Worm (Caenorhabditis elegans): ENCODE measurements around the gene dib-1.

dib-1 gene

ce11 chrIV:2843882-2844281 is 46.8 kb upstream of the dib-1 start, which contains the start of gene Y54G2A.15:
Y54G2A.15 (minus strand) TSS chrIV:2843982.
- TF ChIP-seq snpc-1.2 (GFP tag; IDR thresholded peaks at IDR 0.05) (no peak), lin-13 (GFP tag; optimal IDR thresholded peaks at IDR 0.05) (no peak)

- no peak for TF ChIP-seq lin-29 (GFP tag; IDR thresholded peaks at IDR 0.05)
- TF ChIP-seq gei-8 (GFP tag; optimal IDR thresholded peaks at IDR 0.05), result no peak
- TF ChIP-seq attf-4 (tag; optimal IDR thresholded peaks at IDR 0.05), result no peak
- peak in 1 of 2 experiments; percentile 76 for TF ChIP-seq lsy-2 (tag; optimal IDR thresholded peaks at IDR 0.05)
- no peak for TF ChIP-seq mdt-29 (GFP tag; IDR thresholded peaks at IDR 0.05)
- TF ChIP-seq zag-1 (tag; optimal IDR thresholded peaks at IDR 0.05), result no peak
- no peak for TF ChIP-seq unc-130 (GFP tag; optimal IDR thresholded peaks at IDR 0.05)
- no peak for TF ChIP-seq Y105C5A.15 (GFP tag; IDR thresholded peaks at IDR 0.05)
- no peak for TF ChIP-seq R02D3.7 (tag; optimal IDR thresholded peaks at IDR 0.05)
- TF ChIP-seq pha-4 (GFP tag; IDR thresholded peaks at IDR 0.05), result no peak
- TF ChIP-seq pha-4 (tag; optimal IDR thresholded peaks at IDR 0.05), result peak; percentile 80
- peak; percentile 30; the same call in 1 of the 2 replicates for TF ChIP-seq lin-38 (GFP tag; IDR thresholded peaks at IDR 0.05)
- TF ChIP-seq daf-8 (GFP tag; IDR thresholded peaks at IDR 0.05), result no peak
- TF ChIP-seq unc-39 (tag; optimal IDR thresholded peaks at IDR 0.05), result no peak
- no peak for TF ChIP-seq dmd-9 (GFP tag; IDR thresholded peaks at IDR 0.05)
- no peak for TF ChIP-seq mxl-2 (GFP tag; conservative IDR thresholded peaks at IDR 0.05)
- TF ChIP-seq daf-16 (GFP tag; optimal IDR thresholded peaks at IDR 0.05), result peak in 1 of 2 experiments; percentile 81
- TF ChIP-seq daf-16 (tag; optimal IDR thresholded peaks at IDR 0.05), result peak; percentile 91
- TF ChIP-seq nhr-6 (tag; optimal IDR thresholded peaks at IDR 0.05), result no peak
- TF ChIP-seq mes-2 (tag; optimal IDR thresholded peaks at IDR 0.05; ENCODE audit: poor library complexity, severe bottlenecking), result peak; percentile 62
- no peak for TF ChIP-seq zfp-2 (tag; optimal IDR thresholded peaks at IDR 0.05)
- no peak for TF ChIP-seq egl-27 (tag; optimal IDR thresholded peaks at IDR 0.05)
- no peak for TF ChIP-seq zip-11 (GFP tag; IDR thresholded peaks at IDR 0.05)
- no peak for TF ChIP-seq ceh-44 (GFP tag; IDR thresholded peaks at IDR 0.05)
- no peak for TF ChIP-seq lin-1 (GFP tag; IDR thresholded peaks at IDR 0.05)
- no peak for TF ChIP-seq F44E2.7 (GFP tag; IDR thresholded peaks at IDR 0.05)
- peak; percentile 28 for TF ChIP-seq dve-1 (tag; optimal IDR thresholded peaks at IDR 0.05; ENCODE audit: insufficient read depth)
- peak; percentile 4 for TF ChIP-seq nhr-77 (tag; optimal IDR thresholded peaks at IDR 0.05)
- no peak for TF ChIP-seq hmg-1.1 (GFP tag; IDR thresholded peaks at IDR 0.05)
- no peak for TF ChIP-seq rbr-2 (tag; optimal IDR thresholded peaks at IDR 0.05)
- no peak for TF ChIP-seq pqm-1 (tag; optimal IDR thresholded peaks at IDR 0.05)
- peak; percentile 14 for TF ChIP-seq mep-1 (tag; optimal IDR thresholded peaks at IDR 0.05)
- TF ChIP-seq dpl-1 (GFP tag; optimal IDR thresholded peaks at IDR 0.05), result peak; percentile 33
- TF ChIP-seq cey-2 (tag; optimal IDR thresholded peaks at IDR 0.05; ENCODE audit: borderline replicate concordance, insufficient read depth), result no peak
- no peak for TF ChIP-seq tag-97 (GFP tag; IDR thresholded peaks at IDR 0.05)
- no peak for TF ChIP-seq ceh-82 (tag; optimal IDR thresholded peaks at IDR 0.05)
- TF ChIP-seq Y48G9A.11 (GFP tag; IDR thresholded peaks at IDR 0.05), result no peak
- no peak for TF ChIP-seq F10B5.3 (tag; optimal IDR thresholded peaks at IDR 0.05)
Measured at ce11 chrIV:2846264-2846663, 44.4 kb upstream of the dib-1 start, which contains the start of gene Y54G2A.40. Y54G2A.40 (plus strand) TSS chrIV:2846476.

- TF ChIP-seq egl-43 (GFP tag; IDR thresholded peaks at IDR 0.05) (0 out of 2 replicates have a peak, but pooled peaks have one; percentile 27), snpc-1.2 (GFP tag; IDR thresholded peaks at IDR 0.05) (peak; percentile 31; the same call in 1 of the 2 replicates), set-16 (GFP tag; IDR thresholded peaks at IDR 0.05) (peak; percentile 77), ceh-82 (tag; optimal IDR thresholded peaks at IDR 0.05) (no peak)
Measured at ce11 chrIV:2849269-2849668, 41.4 kb upstream of the dib-1 start.

Measured in whole organism, L4 larva.